Worm (Caenorhabditis elegans) whole organism, L1 larva: Measurements from ENCODE around the gene ZK688.9.

Source experiments
- C04F5.9 ChIP-seq: sonication (generic microtip); optimal IDR thresholded peaks from 2 replicates; lab custom pipeline; 2016; ENCODE audit warnings: missing genetic modification characterization, missing compliant biosample characterization
- C16A3.4 ChIP-seq: fragments of 150-350 bp; optimal IDR thresholded peaks from 2 replicates; lab custom pipeline; 2014; ENCODE audit warnings: missing biosample characterization, missing genetic modification characterization
- C34B4.2 ChIP-seq: sonication (generic microtip); optimal IDR thresholded peaks from 2 replicates; lab custom pipeline; 2017; ENCODE audit warnings: mild to moderate bottlenecking, missing genetic modification characterization, missing compliant biosample characterization
- F16B12.6 ChIP-seq: fragments of 150-350 bp; optimal IDR thresholded peaks from 2 replicates; lab custom pipeline; 2014; ENCODE audit warnings: missing biosample characterization, missing genetic modification characterization
- Y116A8C.19 ChIP-seq: sonication (generic microtip); optimal IDR thresholded peaks from 2 replicates; lab custom pipeline; 2016; ENCODE audit warnings: missing compliant biosample characterization, missing genetic modification characterization, borderline replicate concordance
- alr-1 ChIP-seq: fragments of 200-800 bp; sonication (Bioruptor generic); optimal IDR thresholded peaks from 2 replicates; lab custom pipeline; 2018; ENCODE audit warnings: borderline replicate concordance, mild to moderate bottlenecking, missing genetic modification characterization, missing compliant biosample characterization
- ama-1 ChIP-seq: fragments of 150-350 bp; optimal IDR thresholded peaks from 2 replicates; lab custom pipeline; 2014
- blmp-1 ChIP-seq: fragments of 150-350 bp; optimal IDR thresholded peaks from 2 replicates; lab custom pipeline; 2014; ENCODE audit warnings: missing biosample characterization, missing genetic modification characterization
- ceh-8 ChIP-seq: fragments of 200-800 bp; sonication (Bioruptor generic); optimal IDR thresholded peaks from 2 replicates; lab custom pipeline; 2018; ENCODE audit warnings: mild to moderate bottlenecking, missing genetic modification characterization, moderate library complexity, missing compliant biosample characterization
- ceh-82 ChIP-seq, 3 experiments: fragments of 150-350 bp in 1 of 3; sonication (generic microtip) in 2 of 3; optimal IDR thresholded peaks; 2 replicates each; lab custom pipeline; 2014 to 2017; ENCODE audit warnings: missing biosample characterization in 3 of 3, missing genetic modification characterization in 3 of 3
- ceh-90 ChIP-seq: sonication (generic microtip); optimal IDR thresholded peaks from 2 replicates; lab custom pipeline; 2016; ENCODE audit warnings: missing genetic modification characterization, missing compliant biosample characterization
- dpl-1 ChIP-seq, 3 experiments: fragments of 150-350 bp in 2 of 3; sonication (generic microtip) in 1 of 3; optimal IDR thresholded peaks; 2 replicates each; lab custom pipeline; 2014 to 2017; ENCODE audit warnings: missing biosample characterization in 3 of 3, missing genetic modification characterization in 3 of 3, missing genetic modification reagents in 3 of 3
- efl-1 ChIP-seq, 4 experiments: fragments of 150-350 bp; optimal IDR thresholded peaks in 3 of 4; peaks in 1 of 4; 1 replicate in 1 of 4; 2 replicates in 3 of 4; lab custom pipeline; 2014; ENCODE audit warnings: missing biosample characterization in 2 of 4, missing genetic modification characterization in 2 of 4, missing genetic modification reagents in 2 of 4
- egl-27 ChIP-seq, 2 experiments: fragments of 150-350 bp in 1 of 2; sonication (generic microtip); optimal IDR thresholded peaks; 3 replicates each; lab custom pipeline; 2017 to 2018; ENCODE audit warnings: missing biosample characterization in 2 of 2, missing genetic modification characterization in 2 of 2, missing genetic modification reagents in 2 of 2
- elt-2 ChIP-seq: sonication (generic microtip); optimal IDR thresholded peaks from 2 replicates; lab custom pipeline; 2016; ENCODE audit warnings: missing genetic modification characterization, mild to moderate bottlenecking, inconsistent platforms, missing compliant biosample characterization, missing genetic modification reagents
- ets-5 ChIP-seq: fragments of 200-800 bp; sonication (Bioruptor generic); IDR thresholded peaks from 2 replicates; pipeline ENCODE4 v1.3.6; 2022; ENCODE audit warnings: missing genetic modification characterization, missing compliant biosample characterization
- fos-1 ChIP-seq: fragments of 150-350 bp; optimal IDR thresholded peaks from 2 replicates; lab custom pipeline; 2014; ENCODE audit warnings: missing biosample characterization, missing genetic modification characterization
- grh-1 ChIP-seq: fragments of 200-800 bp; sonication (Bioruptor generic); IDR thresholded peaks from 2 replicates; pipeline ENCODE4 v1.3.6; 2022; ENCODE audit warnings: missing genetic modification reagents, missing genetic modification characterization, missing compliant biosample characterization
- hlh-4 ChIP-seq: sonication (generic microtip); optimal IDR thresholded peaks from 2 replicates; lab custom pipeline; 2016; ENCODE audit warnings: mild to moderate bottlenecking, missing genetic modification characterization, missing compliant biosample characterization
- lin-13 ChIP-seq: fragments of 150-350 bp; optimal IDR thresholded peaks from 2 replicates; lab custom pipeline; 2014; ENCODE audit warnings: missing biosample characterization, missing genetic modification reagents, missing genetic modification characterization
- lin-14 ChIP-seq: fragments of 200-800 bp; sonication (Bioruptor generic); optimal IDR thresholded peaks from 2 replicates; lab custom pipeline; 2018; ENCODE audit warnings: mild to moderate bottlenecking, missing genetic modification characterization, moderate library complexity, missing compliant biosample characterization
- lin-39 ChIP-seq: fragments of 150-350 bp; optimal IDR thresholded peaks from 2 replicates; lab custom pipeline; 2014; ENCODE audit warnings: missing biosample characterization, missing genetic modification reagents, missing genetic modification characterization
- lir-3 ChIP-seq: sonication (generic microtip); optimal IDR thresholded peaks from 2 replicates; lab custom pipeline; 2016; ENCODE audit warnings: mild to moderate bottlenecking, missing genetic modification characterization, moderate library complexity, missing compliant biosample characterization; ENCODE audit not compliant: poor library complexity
- mab-9 ChIP-seq: fragments of 200-800 bp; sonication (Bioruptor generic); IDR thresholded peaks from 2 replicates; pipeline ENCODE4 v1.3.6; 2022; ENCODE audit warnings: missing genetic modification reagents, missing genetic modification characterization, missing compliant biosample characterization
- nhr-11 ChIP-seq: fragments of 150-350 bp; optimal IDR thresholded peaks from 2 replicates; lab custom pipeline; 2014; ENCODE audit warnings: missing biosample characterization, missing genetic modification characterization
- nhr-12 ChIP-seq: sonication (generic microtip); optimal IDR thresholded peaks from 2 replicates; lab custom pipeline; 2017; ENCODE audit warnings: missing biosample characterization, missing genetic modification characterization
- nhr-19 ChIP-seq: fragments of 200-800 bp; sonication (Bioruptor generic); conservative IDR thresholded peaks from 2 replicates; pipeline ENCODE4 v1.3.6; 2022; ENCODE audit warnings: missing genetic modification characterization, missing compliant biosample characterization
- nhr-20 ChIP-seq: sonication (generic microtip); optimal IDR thresholded peaks from 2 replicates; lab custom pipeline; 2016; ENCODE audit warnings: mild to moderate bottlenecking, missing genetic modification characterization, missing compliant biosample characterization
- nhr-237 ChIP-seq: fragments of 150-350 bp; optimal IDR thresholded peaks from 2 replicates; lab custom pipeline; 2014; ENCODE audit warnings: missing biosample characterization, missing genetic modification characterization
- nhr-28 ChIP-seq: fragments of 150-350 bp; optimal IDR thresholded peaks from 2 replicates; lab custom pipeline; 2014; ENCODE audit warnings: missing biosample characterization, missing genetic modification characterization
- nhr-71 ChIP-seq: sonication (generic microtip); optimal IDR thresholded peaks from 2 replicates; lab custom pipeline; 2016; ENCODE audit warnings: mild to moderate bottlenecking, missing genetic modification characterization, moderate library complexity, missing compliant biosample characterization
- nhr-77 ChIP-seq: fragments of 150-350 bp; optimal IDR thresholded peaks from 2 replicates; lab custom pipeline; 2014; ENCODE audit warnings: missing biosample characterization, missing genetic modification characterization
- nhr-85 ChIP-seq: sonication (generic microtip); peaks from one replicate; lab custom pipeline; 2016; ENCODE audit warnings: missing genetic modification characterization, inconsistent platforms, missing compliant biosample characterization
- pax-3 ChIP-seq: fragments of 200-800 bp; sonication (Bioruptor generic); optimal IDR thresholded peaks from 2 replicates; lab custom pipeline; 2018; ENCODE audit warnings: mild to moderate bottlenecking, missing genetic modification characterization, moderate library complexity, missing compliant biosample characterization
- rnt-1 ChIP-seq: sonication (generic microtip); optimal IDR thresholded peaks from 2 replicates; lab custom pipeline; 2016; ENCODE audit warnings: mild to moderate bottlenecking, missing genetic modification characterization, moderate library complexity, missing compliant biosample characterization
- snpc-4 ChIP-seq: fragments of 150-350 bp; optimal IDR thresholded peaks from 2 replicates; lab custom pipeline; 2014; ENCODE audit warnings: missing biosample characterization, missing genetic modification characterization
- snu-23 ChIP-seq: sonication (generic microtip); optimal IDR thresholded peaks from 2 replicates; lab custom pipeline; 2016; ENCODE audit warnings: missing genetic modification characterization, missing compliant biosample characterization
- sox-4 ChIP-seq: sonication (generic microtip); optimal IDR thresholded peaks from 2 replicates; lab custom pipeline; 2016; ENCODE audit warnings: missing genetic modification characterization, missing compliant biosample characterization
- sptf-1 ChIP-seq: fragments of 150-350 bp; optimal IDR thresholded peaks from 2 replicates; lab custom pipeline; 2014; ENCODE audit warnings: missing biosample characterization, missing genetic modification characterization
- sup-37 ChIP-seq: fragments of 200-800 bp; sonication (Bioruptor generic); optimal IDR thresholded peaks from 2 replicates; lab custom pipeline; 2018; ENCODE audit warnings: mild to moderate bottlenecking, missing genetic modification characterization, missing compliant biosample characterization
- swsn-7 ChIP-seq: sonication (generic microtip); optimal IDR thresholded peaks from 2 replicates; lab custom pipeline; 2016; ENCODE audit warnings: missing genetic modification characterization, missing compliant biosample characterization
- tbx-2 ChIP-seq: sonication (generic microtip); optimal IDR thresholded peaks from 2 replicates; lab custom pipeline; 2016; ENCODE audit warnings: missing genetic modification characterization, missing compliant biosample characterization
- tlp-1 ChIP-seq: fragments of 150-350 bp; optimal IDR thresholded peaks from 2 replicates; lab custom pipeline; 2014; ENCODE audit warnings: missing biosample characterization, missing genetic modification characterization
- unc-30 ChIP-seq: sonication (generic microtip); optimal IDR thresholded peaks from 2 replicates; lab custom pipeline; 2017; ENCODE audit warnings: missing biosample characterization, missing genetic modification characterization
- unc-62 ChIP-seq: fragments of 150-350 bp; optimal IDR thresholded peaks from 2 replicates; lab custom pipeline; 2014; ENCODE audit warnings: missing biosample characterization, missing genetic modification reagents, missing genetic modification characterization
- unc-98 ChIP-seq: fragments of 200-800 bp; sonication (Bioruptor generic); IDR thresholded peaks from 2 replicates; pipeline ENCODE4 v1.3.6; 2022; ENCODE audit warnings: missing genetic modification characterization, missing compliant biosample characterization
- xbp-1 ChIP-seq: sonication (generic microtip); optimal IDR thresholded peaks from 2 replicates; lab custom pipeline; 2016; ENCODE audit warnings: missing genetic modification characterization, missing compliant biosample characterization
- zag-1 ChIP-seq: fragments of 150-350 bp; optimal IDR thresholded peaks from 2 replicates; lab custom pipeline; 2014; ENCODE audit warnings: missing biosample characterization, missing genetic modification characterization

Gene ZK688.9

ce11 chrIII:7860885-7861284, 21.9 kb downstream of the ZK688.9 start, which contains the start of gene cuc-1:
Gene cuc-1, minus strand, starts transcription at chrIII:7860985.
- TF ChIP-seq nhr-28 (tag; lab: Kevin White, UChicago) (no peak), elt-2 (tag; lab: Kevin White, UChicago) (peak; percentile 20), alr-1 (tag; lab: Kevin White, UChicago) (no peak), dpl-1 (GFP tag; optimal IDR thresholded peaks at IDR 0.05; lab: Kevin White, UChicago) (no peak), unc-98 (no peak)

ce11 chrIII:7859313-7859712, 23.5 kb downstream of the ZK688.9 start, which contains the start of gene tomm-7:
Gene tomm-7, plus strand, starts transcription at chrIII:7859613.
- TF ChIP-seq C34B4.2 (tag; lab: Kevin White, UChicago) = no peak

ce11 chrIII:7858407-7859029, 24.3 kb downstream of the ZK688.9 start, which contains the start of the genes coq-5 and ufm-1:
Gene coq-5, minus strand, starts transcription at chrIII:7858457.
Gene ufm-1, plus strand, starts transcription at chrIII:7858979.
- TF ChIP-seq lir-3 (peak; percentile 80), unc-62 (GFP tag; lab: Kevin White, UChicago) (no peak), nhr-85 (peak; percentile 72), unc-30 (tag; lab: Kevin White, UChicago) (no peak), xbp-1 (tag; lab: Kevin White, UChicago) (peak; percentile 7), ama-1 (no peak), nhr-20 (tag; lab: Kevin White, UChicago) (peak; percentile 27), tlp-1 (tag; lab: Kevin White, UChicago) (no peak), lin-14 (GFP tag; lab: Kevin White, UChicago) (peak; percentile 47), nhr-28 (tag; lab: Kevin White, UChicago) (no peak), dpl-1 (GFP tag; optimal IDR thresholded peaks at IDR 0.05; lab: Kevin White, UChicago) (peak; percentile 7 to 42 (median 36)), sptf-1 (tag; lab: Kevin White, UChicago) (no peak), ceh-8 (GFP tag; lab: Kevin White, UChicago) (no peak), nhr-237 (tag; lab: Kevin White, UChicago) (no peak), sox-4 (tag; lab: Kevin White, UChicago) (no peak), tbx-2 (tag; lab: Kevin White, UChicago) (peak; percentile 41), ceh-82 (tag; optimal IDR thresholded peaks at IDR 0.05; lab: Kevin White, UChicago) (no peak), C16A3.4 (tag; lab: Kevin White, UChicago) (no peak), snpc-4 (tag; lab: Kevin White, UChicago) (no peak), F16B12.6 (tag; lab: Kevin White, UChicago) (no peak), pax-3 (tag; lab: Kevin White, UChicago) (peak; percentile 12), nhr-71 (tag; lab: Kevin White, UChicago) (peak; percentile 56), fos-1 (no peak), snu-23 (GFP tag; lab: Kevin White, UChicago) (peak; percentile 26), lin-39 (tag; lab: Kevin White, UChicago) (no peak), blmp-1 (no peak), sup-37 (GFP tag; lab: Kevin White, UChicago) (no peak), grh-1 (GFP tag; lab: Robert Waterston, UW) (no peak), hlh-4 (tag; lab: Kevin White, UChicago) (no peak), zag-1 (tag; lab: Kevin White, UChicago) (no peak), efl-1 (optimal IDR thresholded peaks at IDR 0.05; lab: Kevin White, UChicago) (peak in 1 of 2 experiments; percentile 42), efl-1 (GFP tag; optimal IDR thresholded peaks at IDR 0.05 in 1 of 2; lab: Kevin White, UChicago) (peak; percentile 31 to 90), lin-13 (GFP tag; lab: Kevin White, UChicago) (no peak), nhr-11 (tag; lab: Kevin White, UChicago) (no peak), nhr-19 (no peak), ceh-90 (tag; lab: Kevin White, UChicago) (peak; percentile 87), rnt-1 (tag; lab: Kevin White, UChicago) (peak; percentile 10), ets-5 (GFP tag; lab: Robert Waterston, UW) (no peak), Y116A8C.19 (no peak), C04F5.9 (peak; percentile 52), egl-27 (tag; optimal IDR thresholded peaks at IDR 0.05; lab: Kevin White, UChicago) (no peak), alr-1 (tag; lab: Kevin White, UChicago) (no peak), mab-9 (GFP tag; lab: Robert Waterston, UW) (no peak), swsn-7 (tag; lab: Kevin White, UChicago) (no peak), nhr-77 (tag; lab: Kevin White, UChicago) (no peak), nhr-12 (tag; lab: Kevin White, UChicago) (no peak)
